Fruit fly (Drosophila melanogaster) Kc167 (cell line): ENCODE measurements around the gene Ubc4.

Source experiments
- Myc ChIP-seq: fragments of >200 bp; optimal IDR thresholded peaks from 2 replicates; lab custom pipeline; 2017; ENCODE audit warnings: missing external identifiers
- h ChIP-seq: fragments of >200 bp; optimal IDR thresholded peaks from 3 replicates; lab custom pipeline; 2018; ENCODE audit warnings: missing external identifiers
- ttk ChIP-seq: sonication (Bioruptor generic); optimal IDR thresholded peaks from 2 replicates; lab custom pipeline; 2017; ENCODE audit warnings: missing external identifiers

DNA sequence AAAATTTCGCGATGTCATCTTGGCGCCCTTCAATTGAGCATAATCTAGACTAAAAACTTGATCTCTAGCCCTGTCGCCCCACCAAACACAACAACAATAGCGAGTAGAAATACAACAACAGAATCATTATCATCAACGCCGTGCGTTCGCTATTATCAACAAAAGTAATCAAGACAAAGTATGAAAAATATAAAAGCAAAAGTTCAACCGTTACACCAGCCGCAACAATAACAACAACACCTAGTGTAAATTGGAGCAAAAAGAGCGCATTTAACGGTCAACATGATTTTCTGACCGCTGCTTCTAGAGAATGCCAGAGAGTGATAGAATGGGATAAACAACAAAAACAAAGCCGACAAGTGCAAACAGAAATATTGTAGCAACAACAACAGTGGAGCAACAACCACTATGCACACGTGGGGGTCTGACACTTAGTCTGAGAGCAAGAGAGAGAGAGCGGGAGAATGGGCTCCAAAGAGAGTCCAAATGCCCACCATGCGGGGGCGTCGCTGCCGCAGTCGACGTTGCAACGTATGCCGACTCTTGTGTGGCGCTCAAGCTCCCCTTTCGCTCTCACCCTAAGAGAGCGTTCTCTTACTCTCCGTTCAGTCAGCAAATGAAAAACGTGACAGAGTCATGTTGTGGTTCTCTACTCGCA, 5.8 kb upstream of the Ubc4 start:
- TF ChIP-seq ttk (lab: Kevin White, UChicago) (no peak), Myc (no peak), h (no peak)
